Worm (Caenorhabditis elegans) whole organism, L1 larva: ENCODE measurements around the gene srh-172.

ENCODE experiments used
- F16B12.6 ChIP-seq: fragments of 150-350 bp; optimal IDR thresholded peaks from 2 replicates; lab custom pipeline; 2014; ENCODE audit warnings: missing biosample characterization, missing genetic modification characterization
- efl-3 ChIP-seq: fragments of 200-800 bp; sonication (Bioruptor generic); optimal IDR thresholded peaks from 2 replicates; lab custom pipeline; 2018; ENCODE audit warnings: mild to moderate bottlenecking, missing genetic modification characterization, missing compliant biosample characterization
- hlh-4 ChIP-seq: sonication (generic microtip); optimal IDR thresholded peaks from 2 replicates; lab custom pipeline; 2016; ENCODE audit warnings: mild to moderate bottlenecking, missing genetic modification characterization, missing compliant biosample characterization
- lin-13 ChIP-seq: fragments of 150-350 bp; optimal IDR thresholded peaks from 2 replicates; lab custom pipeline; 2014; ENCODE audit warnings: missing biosample characterization, missing genetic modification reagents, missing genetic modification characterization
- skn-1 ChIP-seq: fragments of 150-350 bp; optimal IDR thresholded peaks from 2 replicates; lab custom pipeline; 2014; ENCODE audit warnings: missing biosample characterization, missing genetic modification characterization
- ztf-4 ChIP-seq: fragments of 150-350 bp; optimal IDR thresholded peaks from 2 replicates; lab custom pipeline; 2014; ENCODE audit warnings: missing biosample characterization, missing genetic modification characterization

ce11 chrV:20004385-20004784 is 45.5 kb downstream of the srh-172 start, which contains the start of gene unc-51:
- TF ChIP-seq efl-3 (GFP tag; lab: Kevin White, UChicago) (no peak), ztf-4 (no peak), lin-13 (no peak), hlh-4 (tag; lab: Kevin White, UChicago) (no peak), skn-1 (no peak), F16B12.6 (no peak)
